Worm (Caenorhabditis elegans) whole organism, L1 larva: Measurements from ENCODE around the gene pbs-1.

ENCODE experiments used
- C04F5.9 ChIP-seq: sonication (generic microtip); optimal IDR thresholded peaks from 2 replicates; lab custom pipeline; 2016; ENCODE audit warnings: missing genetic modification characterization, missing compliant biosample characterization
- C34B4.2 ChIP-seq: sonication (generic microtip); optimal IDR thresholded peaks from 2 replicates; lab custom pipeline; 2017; ENCODE audit warnings: mild to moderate bottlenecking, missing genetic modification characterization, missing compliant biosample characterization
- F16B12.6 ChIP-seq: fragments of 150-350 bp; optimal IDR thresholded peaks from 2 replicates; lab custom pipeline; 2014; ENCODE audit warnings: missing biosample characterization, missing genetic modification characterization
- Y116A8C.19 ChIP-seq: sonication (generic microtip); optimal IDR thresholded peaks from 2 replicates; lab custom pipeline; 2016; ENCODE audit warnings: missing compliant biosample characterization, missing genetic modification characterization, borderline replicate concordance
- aha-1 ChIP-seq: fragments of 150-350 bp; optimal IDR thresholded peaks from 2 replicates; lab custom pipeline; 2014; ENCODE audit warnings: missing biosample characterization, missing genetic modification characterization
- alr-1 ChIP-seq: fragments of 200-800 bp; sonication (Bioruptor generic); optimal IDR thresholded peaks from 2 replicates; lab custom pipeline; 2018; ENCODE audit warnings: borderline replicate concordance, mild to moderate bottlenecking, missing genetic modification characterization, missing compliant biosample characterization
- aly-2 ChIP-seq: fragments of 150-350 bp; optimal IDR thresholded peaks from 2 replicates; lab custom pipeline; 2014; ENCODE audit warnings: missing biosample characterization, missing genetic modification characterization
- ama-1 ChIP-seq: fragments of 150-350 bp; optimal IDR thresholded peaks from 2 replicates; lab custom pipeline; 2014
- ceh-63 ChIP-seq: fragments of 200-800 bp; sonication (Bioruptor generic); optimal IDR thresholded peaks from 2 replicates; lab custom pipeline; 2018; ENCODE audit warnings: mild to moderate bottlenecking, missing genetic modification characterization, missing compliant biosample characterization
- ceh-88 ChIP-seq: fragments of 200-800 bp; sonication (Bioruptor generic); IDR thresholded peaks from 2 replicates; pipeline ENCODE4 v1.3.6; 2022; ENCODE audit warnings: missing genetic modification characterization, missing compliant biosample characterization
- dpl-1 ChIP-seq, 3 experiments: fragments of 150-350 bp in 2 of 3; sonication (generic microtip) in 1 of 3; optimal IDR thresholded peaks; 2 replicates each; lab custom pipeline; 2014 to 2017; ENCODE audit warnings: missing biosample characterization in 3 of 3, missing genetic modification characterization in 3 of 3, missing genetic modification reagents in 3 of 3
- efl-3 ChIP-seq: fragments of 200-800 bp; sonication (Bioruptor generic); optimal IDR thresholded peaks from 2 replicates; lab custom pipeline; 2018; ENCODE audit warnings: mild to moderate bottlenecking, missing genetic modification characterization, missing compliant biosample characterization
- egl-13 ChIP-seq: sonication (generic microtip); optimal IDR thresholded peaks from 2 replicates; lab custom pipeline; 2016; ENCODE audit warnings: missing genotype, missing genetic modification reagents, missing genetic modification characterization, missing compliant biosample characterization
- egl-27 ChIP-seq, 2 experiments: fragments of 150-350 bp in 1 of 2; sonication (generic microtip); optimal IDR thresholded peaks; 3 replicates each; lab custom pipeline; 2017 to 2018; ENCODE audit warnings: missing biosample characterization in 2 of 2, missing genetic modification characterization in 2 of 2, missing genetic modification reagents in 2 of 2
- elt-2 ChIP-seq: sonication (generic microtip); optimal IDR thresholded peaks from 2 replicates; lab custom pipeline; 2016; ENCODE audit warnings: missing genetic modification characterization, mild to moderate bottlenecking, inconsistent platforms, missing compliant biosample characterization, missing genetic modification reagents
- elt-3 ChIP-seq, 6 experiments: fragments of 150-350 bp in 1 of 6; sonication (generic microtip); optimal IDR thresholded peaks; 2 replicates each; lab custom pipeline; 2017 to 2018; ENCODE audit warnings: missing biosample characterization in 6 of 6, missing genetic modification characterization in 6 of 6, inconsistent platforms in 1 of 6
- ets-5 ChIP-seq: fragments of 200-800 bp; sonication (Bioruptor generic); IDR thresholded peaks from 2 replicates; pipeline ENCODE4 v1.3.6; 2022; ENCODE audit warnings: missing genetic modification characterization, missing compliant biosample characterization
- fkh-4 ChIP-seq: sonication (generic microtip); optimal IDR thresholded peaks from 2 replicates; lab custom pipeline; 2016; ENCODE audit warnings: missing compliant biosample characterization, missing genetic modification characterization, borderline replicate concordance
- fkh-8 ChIP-seq: sonication (generic microtip); optimal IDR thresholded peaks from 2 replicates; lab custom pipeline; 2016; ENCODE audit warnings: mild to moderate bottlenecking, missing genetic modification characterization, missing compliant biosample characterization
- hlh-17 ChIP-seq: fragments of 200-800 bp; sonication (Bioruptor generic); optimal IDR thresholded peaks from 2 replicates; lab custom pipeline; 2018; ENCODE audit warnings: missing genetic modification characterization, mild to moderate bottlenecking, missing compliant biosample characterization, moderate library complexity, borderline replicate concordance
- irx-1 ChIP-seq: sonication (generic microtip); optimal IDR thresholded peaks from 2 replicates; lab custom pipeline; 2016; ENCODE audit warnings: missing genetic modification characterization, missing compliant biosample characterization
- isw-1 ChIP-seq: fragments of 200-800 bp; sonication (Bioruptor generic); IDR thresholded peaks from 2 replicates; pipeline ENCODE4 v1.3.6; 2022; ENCODE audit warnings: missing genetic modification characterization, missing compliant biosample characterization
- jun-1 ChIP-seq: fragments of 150-350 bp; optimal IDR thresholded peaks from 2 replicates; lab custom pipeline; 2014; ENCODE audit warnings: missing biosample characterization, missing genetic modification reagents, missing genetic modification characterization
- lin-14 ChIP-seq: fragments of 200-800 bp; sonication (Bioruptor generic); optimal IDR thresholded peaks from 2 replicates; lab custom pipeline; 2018; ENCODE audit warnings: mild to moderate bottlenecking, missing genetic modification characterization, moderate library complexity, missing compliant biosample characterization
- lin-15B ChIP-seq: fragments of 150-350 bp; sonication (generic microtip); optimal IDR thresholded peaks from 3 replicates; lab custom pipeline; 2014; ENCODE audit warnings: missing biosample characterization, missing genetic modification characterization
- lin-39 ChIP-seq: fragments of 150-350 bp; optimal IDR thresholded peaks from 2 replicates; lab custom pipeline; 2014; ENCODE audit warnings: missing biosample characterization, missing genetic modification reagents, missing genetic modification characterization
- lir-3 ChIP-seq: sonication (generic microtip); optimal IDR thresholded peaks from 2 replicates; lab custom pipeline; 2016; ENCODE audit warnings: mild to moderate bottlenecking, missing genetic modification characterization, moderate library complexity, missing compliant biosample characterization; ENCODE audit not compliant: poor library complexity
- lsy-2 ChIP-seq, 2 experiments: fragments of 150-350 bp; optimal IDR thresholded peaks; 2 replicates each; lab custom pipeline; 2014; ENCODE audit warnings: missing biosample characterization in 2 of 2, missing genetic modification characterization in 2 of 2
- mab-9 ChIP-seq: fragments of 200-800 bp; sonication (Bioruptor generic); IDR thresholded peaks from 2 replicates; pipeline ENCODE4 v1.3.6; 2022; ENCODE audit warnings: missing genetic modification reagents, missing genetic modification characterization, missing compliant biosample characterization
- mdl-1 ChIP-seq, 2 experiments: fragments of 150-350 bp; optimal IDR thresholded peaks; 2 replicates each; lab custom pipeline; 2014 to 2017; ENCODE audit warnings: missing biosample characterization in 2 of 2, missing genetic modification characterization in 2 of 2, inconsistent platforms in 1 of 2
- mef-2 ChIP-seq: fragments of 150-350 bp; optimal IDR thresholded peaks from 2 replicates; lab custom pipeline; 2014; ENCODE audit warnings: missing biosample characterization, missing genetic modification characterization
- nhr-11 ChIP-seq: fragments of 150-350 bp; optimal IDR thresholded peaks from 2 replicates; lab custom pipeline; 2014; ENCODE audit warnings: missing biosample characterization, missing genetic modification characterization
- nhr-19 ChIP-seq: fragments of 200-800 bp; sonication (Bioruptor generic); conservative IDR thresholded peaks from 2 replicates; pipeline ENCODE4 v1.3.6; 2022; ENCODE audit warnings: missing genetic modification characterization, missing compliant biosample characterization
- nhr-20 ChIP-seq: sonication (generic microtip); optimal IDR thresholded peaks from 2 replicates; lab custom pipeline; 2016; ENCODE audit warnings: mild to moderate bottlenecking, missing genetic modification characterization, missing compliant biosample characterization
- nhr-71 ChIP-seq: sonication (generic microtip); optimal IDR thresholded peaks from 2 replicates; lab custom pipeline; 2016; ENCODE audit warnings: mild to moderate bottlenecking, missing genetic modification characterization, moderate library complexity, missing compliant biosample characterization
- nhr-76 ChIP-seq: sonication (generic microtip); optimal IDR thresholded peaks from 2 replicates; lab custom pipeline; 2017; ENCODE audit warnings: missing biosample characterization, missing genetic modification characterization
- nhr-77 ChIP-seq: fragments of 150-350 bp; optimal IDR thresholded peaks from 2 replicates; lab custom pipeline; 2014; ENCODE audit warnings: missing biosample characterization, missing genetic modification characterization
- nhr-84 ChIP-seq: sonication (generic microtip); optimal IDR thresholded peaks from 2 replicates; lab custom pipeline; 2017; ENCODE audit warnings: missing biosample characterization, missing genetic modification characterization
- nhr-90 ChIP-seq: sonication (generic microtip); optimal IDR thresholded peaks from 2 replicates; lab custom pipeline; 2016; ENCODE audit warnings: mild to moderate bottlenecking, missing genetic modification characterization, missing compliant biosample characterization; ENCODE audit not compliant: poor library complexity
- pag-3 ChIP-seq: sonication (generic microtip); optimal IDR thresholded peaks from 2 replicates; lab custom pipeline; 2017; ENCODE audit warnings: missing genetic modification characterization, mild to moderate bottlenecking, missing compliant biosample characterization, antibody characterized with exemption, borderline replicate concordance; ENCODE audit not compliant: insufficient read depth
- pqm-1 ChIP-seq: sonication (generic microtip); optimal IDR thresholded peaks from 3 replicates; lab custom pipeline; 2017; ENCODE audit warnings: missing biosample characterization, missing genetic modification characterization
- skn-1 ChIP-seq: fragments of 150-350 bp; optimal IDR thresholded peaks from 2 replicates; lab custom pipeline; 2014; ENCODE audit warnings: missing biosample characterization, missing genetic modification characterization
- snpc-4 ChIP-seq: fragments of 150-350 bp; optimal IDR thresholded peaks from 2 replicates; lab custom pipeline; 2014; ENCODE audit warnings: missing biosample characterization, missing genetic modification characterization
- sup-37 ChIP-seq: fragments of 200-800 bp; sonication (Bioruptor generic); optimal IDR thresholded peaks from 2 replicates; lab custom pipeline; 2018; ENCODE audit warnings: mild to moderate bottlenecking, missing genetic modification characterization, missing compliant biosample characterization
- tlp-1 ChIP-seq: fragments of 150-350 bp; optimal IDR thresholded peaks from 2 replicates; lab custom pipeline; 2014; ENCODE audit warnings: missing biosample characterization, missing genetic modification characterization
- unc-130 ChIP-seq: fragments of 150-350 bp; optimal IDR thresholded peaks from 2 replicates; lab custom pipeline; 2017; ENCODE audit warnings: missing biosample characterization, missing genetic modification characterization, inconsistent platforms
- unc-30 ChIP-seq: sonication (generic microtip); optimal IDR thresholded peaks from 2 replicates; lab custom pipeline; 2017; ENCODE audit warnings: missing biosample characterization, missing genetic modification characterization
- vab-15 ChIP-seq: sonication (generic microtip); optimal IDR thresholded peaks from 2 replicates; lab custom pipeline; 2017; ENCODE audit warnings: missing genotype, mild to moderate bottlenecking, missing genetic modification characterization, missing compliant biosample characterization
- xbp-1 ChIP-seq: sonication (generic microtip); optimal IDR thresholded peaks from 2 replicates; lab custom pipeline; 2016; ENCODE audit warnings: missing genetic modification characterization, missing compliant biosample characterization
- zag-1 ChIP-seq: fragments of 150-350 bp; optimal IDR thresholded peaks from 2 replicates; lab custom pipeline; 2014; ENCODE audit warnings: missing biosample characterization, missing genetic modification characterization
- zip-4 ChIP-seq: fragments of 200-800 bp; sonication (Bioruptor generic); optimal IDR thresholded peaks from 2 replicates; lab custom pipeline; 2018; ENCODE audit warnings: mild to moderate bottlenecking, missing genetic modification characterization, moderate library complexity, missing compliant biosample characterization
- ztf-11 ChIP-seq, 2 experiments: sonication (generic microtip); optimal IDR thresholded peaks; 2 replicates each; lab custom pipeline; 2016 to 2017; ENCODE audit warnings: missing genetic modification characterization in 2 of 2, missing biosample characterization in 1 of 2, missing compliant biosample characterization in 1 of 2

The pbs-1 gene

ce11 chrIV:1738324-1738730 lies 28.8 kb upstream of the pbs-1 start (continued):
- TF ChIP-seq alr-1 (tag; lab: Kevin White, UChicago) = no peak
- TF ChIP-seq unc-130 (tag; lab: Kevin White, UChicago) = no peak
- TF ChIP-seq fkh-4 = no peak
- TF ChIP-seq nhr-20 (tag; lab: Kevin White, UChicago) = peak; percentile 37
- peak; percentile 72 for TF ChIP-seq skn-1
- TF ChIP-seq ztf-11 (tag; optimal IDR thresholded peaks at IDR 0.05; lab: Kevin White, UChicago) = peak in 1 of 2 experiments; percentile 32
- no peak for TF ChIP-seq zip-4 (GFP tag; lab: Kevin White, UChicago)
- no peak for TF ChIP-seq egl-13 (tag; lab: Kevin White, UChicago)
- TF ChIP-seq ets-5 = no peak
- TF ChIP-seq nhr-90 (tag; lab: Kevin White, UChicago) = peak; percentile 66
- TF ChIP-seq sup-37 = no peak
- no peak for TF ChIP-seq nhr-76
- TF ChIP-seq lin-15B (tag; lab: Kevin White, UChicago) = peak; percentile 58
- TF ChIP-seq lin-14 (GFP tag; lab: Kevin White, UChicago) = no peak
- TF ChIP-seq aha-1 (tag; lab: Kevin White, UChicago) = no peak
- TF ChIP-seq xbp-1 (tag; lab: Kevin White, UChicago) = peak; percentile 27
- TF ChIP-seq C04F5.9 (tag; lab: Kevin White, UChicago) = no peak
- no peak for TF ChIP-seq lir-3
- peak; percentile 82 to 86 (median 85) for TF ChIP-seq dpl-1 (GFP tag; optimal IDR thresholded peaks at IDR 0.05; lab: Kevin White, UChicago)
- peak; percentile 52 for TF ChIP-seq nhr-19 (GFP tag; lab: Robert Waterston, UW)
- no peak for TF ChIP-seq pag-3 (tag; lab: Kevin White, UChicago)
- no peak for TF ChIP-seq hlh-17 (GFP tag; lab: Kevin White, UChicago)
- TF ChIP-seq mef-2 (tag; lab: Kevin White, UChicago) = no peak
- no peak for TF ChIP-seq tlp-1 (tag; lab: Kevin White, UChicago)
- TF ChIP-seq unc-30 = no peak
- TF ChIP-seq lin-39 (tag; lab: Kevin White, UChicago) = no peak
- TF ChIP-seq nhr-84 (tag; lab: Kevin White, UChicago) = no peak
- no peak for TF ChIP-seq nhr-11 (tag; lab: Kevin White, UChicago)
- TF ChIP-seq Y116A8C.19 (tag; lab: Kevin White, UChicago) = no peak
- no peak for TF ChIP-seq ceh-63
- peak; percentile 38 for TF ChIP-seq jun-1 (tag; lab: Kevin White, UChicago)
- no peak for TF ChIP-seq pqm-1 (tag; lab: Kevin White, UChicago)
- peak in 1 of 6 experiments; percentile 3 for TF ChIP-seq elt-3 (tag; optimal IDR thresholded peaks at IDR 0.05; lab: Kevin White, UChicago)
- TF ChIP-seq fkh-8 = peak; percentile 67
- no peak for TF ChIP-seq zag-1
- peak; percentile 57 for TF ChIP-seq nhr-71 (tag; lab: Kevin White, UChicago)
- no peak for TF ChIP-seq ceh-88
- TF ChIP-seq elt-2 = no peak
- TF ChIP-seq lsy-2 (tag; optimal IDR thresholded peaks at IDR 0.05; lab: Kevin White, UChicago) = peak; percentile 4 to 54
- TF ChIP-seq snpc-4 (tag; lab: Kevin White, UChicago) = peak; percentile 16
- TF ChIP-seq aly-2 (tag; lab: Kevin White, UChicago) = no peak
- TF ChIP-seq vab-15 (tag; lab: Kevin White, UChicago) = peak; percentile 36
- TF ChIP-seq F16B12.6 = peak; percentile 46
- TF ChIP-seq egl-27 (tag; optimal IDR thresholded peaks at IDR 0.05; lab: Kevin White, UChicago) = no peak
- no peak for TF ChIP-seq mab-9 (GFP tag; lab: Robert Waterston, UW)
- peak; percentile 53 for TF ChIP-seq irx-1 (tag; lab: Kevin White, UChicago)
- TF ChIP-seq ama-1 = no peak
- TF ChIP-seq efl-3 (GFP tag; lab: Kevin White, UChicago) = no peak
- TF ChIP-seq C34B4.2 (tag; lab: Kevin White, UChicago) = no peak
- peak in 1 of 2 experiments; percentile 49 for TF ChIP-seq mdl-1 (tag; optimal IDR thresholded peaks at IDR 0.05; lab: Kevin White, UChicago)
- peak; percentile 8 for TF ChIP-seq nhr-77 (tag; lab: Kevin White, UChicago)
- TF ChIP-seq isw-1 = peak; percentile 13; the same call in 1 of the 2 replicates
